Worm (Caenorhabditis elegans): Measurements from ENCODE around the gene nhr-262.

- TF ChIP-seq ztf-29 (GFP tag; IDR thresholded peaks at IDR 0.05) = no peak
- no peak for TF ChIP-seq T22C8.4 (GFP tag; IDR thresholded peaks at IDR 0.05)
- no peak for TF ChIP-seq tab-1 (GFP tag; IDR thresholded peaks at IDR 0.05)
- no peak for TF ChIP-seq med-1 (GFP tag; optimal IDR thresholded peaks at IDR 0.05; ENCODE audit: insufficient read depth)
- no peak for TF ChIP-seq klf-2 (GFP tag; conservative IDR thresholded peaks at IDR 0.05)
- TF ChIP-seq cog-1 (tag; optimal IDR thresholded peaks at IDR 0.05) = no peak
- no peak for TF ChIP-seq flt-1 (GFP tag; IDR thresholded peaks at IDR 0.05)
- no peak for TF ChIP-seq ztf-23 (GFP tag; IDR thresholded peaks at IDR 0.05)
- no peak for TF ChIP-seq ref-1 (GFP tag; conservative IDR thresholded peaks at IDR 0.05)
Measured at ce11 chrV:16916079-16916478, 11.4 kb downstream of the nhr-262 start, which contains the start of gene F09C6.10.
